Fruit fly (Drosophila melanogaster): Measurements from ENCODE around the gene CG13622.
A peak's percentile ranks its signal among the peaks of the same experiment; 100 is the strongest.

CG13622 gene

dm6 chr3R:24523578-24523977 is at the start of gene CG13622:
Gene CG13622, minus strand, starts transcription at chr3R:24523678.
- no peak for TF ChIP-seq cyc (GFP tag; optimal IDR thresholded peaks at IDR 0.05)
- TF ChIP-seq Gug (GFP tag; IDR thresholded peaks at IDR 0.05): no peak
- no peak for TF ChIP-seq topi (GFP tag; optimal IDR thresholded peaks at IDR 0.05)
- TF ChIP-seq CG6792 (GFP tag; optimal IDR thresholded peaks at IDR 0.05): no peak
- no peak for TF ChIP-seq acj6 (GFP tag; optimal IDR thresholded peaks at IDR 0.05)
- TF ChIP-seq CG32006 (GFP tag; optimal IDR thresholded peaks at IDR 0.05): no peak
- TF ChIP-seq net (GFP tag; optimal IDR thresholded peaks at IDR 0.05): no peak
- no peak for TF ChIP-seq Eip78C (GFP tag)
- TF ChIP-seq spab (GFP tag; optimal IDR thresholded peaks at IDR 0.05): no peak
- no peak for TF ChIP-seq dsx (GFP tag; optimal IDR thresholded peaks at IDR 0.05; ENCODE audit: poor library complexity, severe bottlenecking)
- TF ChIP-seq CG6808 (GFP tag; optimal IDR thresholded peaks at IDR 0.05): no peak
- TF ChIP-seq CG1621 (tag; optimal IDR thresholded peaks at IDR 0.05): no peak
- TF ChIP-seq CG10669 (GFP tag; optimal IDR thresholded peaks at IDR 0.05): no peak
- TF ChIP-seq CG11294 (GFP tag; IDR thresholded peaks at IDR 0.05): no peak
- no peak for TF ChIP-seq Hr38 (GFP tag; optimal IDR thresholded peaks at IDR 0.05)

- TF ChIP-seq lz (GFP tag; optimal IDR thresholded peaks at IDR 0.05) (peak; percentile 99), CG16779 (tag; optimal IDR thresholded peaks at IDR 0.05) (peak; percentile 96), topi (GFP tag; optimal IDR thresholded peaks at IDR 0.05) (peak; percentile 99), Lpt (GFP tag; optimal IDR thresholded peaks at IDR 0.05) (peak; percentile 99), achi (GFP tag; optimal IDR thresholded peaks at IDR 0.05) (peak; percentile 98), CG6163 (GFP tag; IDR thresholded peaks at IDR 0.05) (peak; percentile 100), Sox15 (GFP tag; optimal IDR thresholded peaks at IDR 0.05) (peak; percentile 94), CG15336 (GFP tag; IDR thresholded peaks at IDR 0.05) (peak; percentile 100), net (GFP tag; optimal IDR thresholded peaks at IDR 0.05) (peak; percentile 98), Hr4 (GFP tag; optimal IDR thresholded peaks at IDR 0.05) (peak; percentile 99), fkh (GFP tag; optimal IDR thresholded peaks at IDR 0.05) (peak; percentile 92), Met (GFP tag; optimal IDR thresholded peaks at IDR 0.05) (peak; percentile 99), Eip78C (GFP tag) (peak; percentile 100), CG11762 (GFP tag; optimal IDR thresholded peaks at IDR 0.05; ENCODE audit: insufficient read depth) (peak; percentile 97), eg (GFP tag; IDR thresholded peaks at IDR 0.05) (peak; percentile 100), acj6 (GFP tag; optimal IDR thresholded peaks at IDR 0.05) (peak; percentile 99), Sox14 (GFP tag; optimal IDR thresholded peaks at IDR 0.05) (peak; percentile 99), CG1621 (tag; optimal IDR thresholded peaks at IDR 0.05) (peak; percentile 92), CG6792 (GFP tag; optimal IDR thresholded peaks at IDR 0.05) (peak; percentile 98), Blimp-1 (GFP tag; optimal IDR thresholded peaks at IDR 0.05) (peak; percentile 92), CG7368 (GFP tag; optimal IDR thresholded peaks at IDR 0.05) (peak; percentile 98), CG10631 (GFP tag; optimal IDR thresholded peaks at IDR 0.05) (peak; percentile 98), fd85E (GFP tag; optimal IDR thresholded peaks at IDR 0.05) (peak; percentile 96), Hr39 (GFP tag; optimal IDR thresholded peaks at IDR 0.05) (peak; percentile 98), Eip75B (GFP tag; optimal IDR thresholded peaks at IDR 0.05) (peak; percentile 99), dac (GFP tag; optimal IDR thresholded peaks at IDR 0.05) (peak; percentile 94), salr (GFP tag; optimal IDR thresholded peaks at IDR 0.05) (peak; percentile 92 to 96), Ets96B (tag; optimal IDR thresholded peaks at IDR 0.05) (peak; percentile 97), esn (GFP tag; optimal IDR thresholded peaks at IDR 0.05) (peak; percentile 99), CG6854 (GFP tag; optimal IDR thresholded peaks at IDR 0.05) (peak; percentile 94), CG11294 (GFP tag; IDR thresholded peaks at IDR 0.05) (peak; percentile 98), Hr38 (GFP tag; optimal IDR thresholded peaks at IDR 0.05) (peak; percentile 62), Smox (GFP tag; optimal IDR thresholded peaks at IDR 0.05) (peak; percentile 99), CG11902 (GFP tag; optimal IDR thresholded peaks at IDR 0.05) (peak; percentile 95), pdm3 (GFP tag; optimal IDR thresholded peaks at IDR 0.05) (peak; percentile 99), Sox102F (GFP tag; optimal IDR thresholded peaks at IDR 0.05) (peak; percentile 99), CG8319 (GFP tag; optimal IDR thresholded peaks at IDR 0.05) (peak; percentile 96), vri (GFP tag; optimal IDR thresholded peaks at IDR 0.05) (peak; percentile 99), CG6808 (GFP tag; optimal IDR thresholded peaks at IDR 0.05) (peak; percentile 89), CG3919 (GFP tag; optimal IDR thresholded peaks at IDR 0.05) (peak; percentile 99), Ets21C (GFP tag; optimal IDR thresholded peaks at IDR 0.05) (peak; percentile 96), CG31627 (GFP tag; optimal IDR thresholded peaks at IDR 0.05) (peak; percentile 99), CG32006 (GFP tag; optimal IDR thresholded peaks at IDR 0.05) (peak; percentile 99), svp (GFP tag) (peak; percentile 100)
Measured at dm6 chr3R:24572540-24573043, 49.1 kb upstream of the CG13622 start.
